Fruit fly (Drosophila melanogaster) whole organism, wandering third instar larva: ENCODE data around the gene Ask1.

Experiments
- CrebA ChIP-seq: fragments of 200-800 bp; sonication (Bioruptor generic); optimal IDR thresholded peaks from 2 replicates; lab custom pipeline; 2016; ENCODE audit warnings: missing biosample characterization, mild to moderate bottlenecking, missing genetic modification characterization, borderline replicate concordance
- Dfd ChIP-seq: fragments of >200 bp; optimal IDR thresholded peaks from 2 replicates; lab custom pipeline; 2017; ENCODE audit warnings: missing biosample characterization, missing genetic modification characterization
- Myc ChIP-seq: fragments of >200 bp; optimal IDR thresholded peaks from 2 replicates; lab custom pipeline; 2017
- OdsH ChIP-seq: fragments of 200-800 bp; sonication (Bioruptor generic); optimal IDR thresholded peaks from 2 replicates; lab custom pipeline; 2016; ENCODE audit warnings: missing biosample characterization, mild to moderate bottlenecking, missing genetic modification characterization
- br ChIP-seq: fragments of 200-800 bp; sonication (Bioruptor generic); optimal IDR thresholded peaks from 2 replicates; lab custom pipeline; 2016; ENCODE audit warnings: missing biosample characterization, missing genetic modification characterization
- h ChIP-seq: fragments of 200-800 bp; sonication (Bioruptor generic); optimal IDR thresholded peaks from 3 replicates; lab custom pipeline; 2016; ENCODE audit warnings: missing biosample characterization, mild to moderate bottlenecking, missing genetic modification characterization
- pan ChIP-seq: fragments of >200 bp; optimal IDR thresholded peaks from 2 replicates; lab custom pipeline; 2017
- psq ChIP-seq: fragments of 200-800 bp; sonication (Bioruptor generic); optimal IDR thresholded peaks from 3 replicates; lab custom pipeline; 2017; ENCODE audit warnings: missing biosample characterization, mild to moderate bottlenecking, missing genetic modification characterization, moderate library complexity
- tai ChIP-seq: sonication (Bioruptor generic); optimal IDR thresholded peaks from 2 replicates; lab custom pipeline; 2016; ENCODE audit warnings: missing biosample characterization, missing genetic modification characterization
- usp ChIP-seq: fragments of >200 bp; optimal IDR thresholded peaks from 2 replicates; lab custom pipeline; 2017; ENCODE audit warnings: missing biosample characterization, missing genetic modification characterization
- woc ChIP-seq: sonication (Bioruptor generic); optimal IDR thresholded peaks from 2 replicates; lab custom pipeline; 2016; ENCODE audit warnings: missing biosample characterization, mild to moderate bottlenecking, missing genetic modification characterization

DNA sequence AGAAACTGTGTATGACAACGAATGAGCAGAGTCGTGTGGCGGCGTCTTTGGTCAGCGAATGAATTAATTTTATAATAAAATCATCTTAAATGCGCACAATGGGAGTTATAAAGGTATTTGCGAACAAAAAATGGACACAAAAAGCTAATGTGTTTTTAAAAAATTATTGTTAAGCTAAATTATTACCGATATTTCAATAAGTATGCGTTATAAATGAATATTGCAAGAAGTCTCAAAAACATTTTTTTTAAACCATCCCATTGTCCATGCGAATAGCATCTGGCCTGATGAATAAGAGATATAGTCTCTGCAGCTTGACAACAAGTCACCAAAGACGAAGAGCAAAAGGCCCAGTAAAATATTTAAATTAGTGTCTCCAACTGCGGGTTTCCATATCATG is 48.5 kb upstream of the Ask1 start:
- TF ChIP-seq woc (no peak), OdsH (GFP tag; lab: Kevin White, UChicago) (no peak), h (no peak), Myc (lab: Kevin White, UChicago) (no peak), tai (GFP tag; lab: Kevin White, UChicago) (no peak), br (GFP tag; lab: Kevin White, UChicago) (no peak), pan (lab: Kevin White, UChicago) (no peak), CrebA (GFP tag; lab: Kevin White, UChicago) (no peak), usp (GFP tag; lab: Kevin White, UChicago) (no peak), Dfd (GFP tag; lab: Kevin White, UChicago) (no peak), psq (GFP tag; lab: Kevin White, UChicago) (no peak)
